Worm (Caenorhabditis elegans): Measurements from ENCODE around the gene ZK697.1.

ce11 chrV:1710909-1711308 is 41.7 kb upstream of the ZK697.1 start, which contains the start of gene srw-100:
- TF ChIP-seq atf-7 (tag; optimal IDR thresholded peaks at IDR 0.05) (no peak), somi-1 (GFP tag; optimal IDR thresholded peaks at IDR 0.05) (no peak), attf-3 (GFP tag; conservative IDR thresholded peaks at IDR 0.05) (no peak), cebp-1 (GFP tag; IDR thresholded peaks at IDR 0.05) (no peak), cebp-1 (tag; optimal IDR thresholded peaks at IDR 0.05) (no peak), nhr-90 (tag; optimal IDR thresholded peaks at IDR 0.05) (no peak), mel-28 (tag; optimal IDR thresholded peaks at IDR 0.05; ENCODE audit: borderline replicate concordance) (no peak), unc-62 (GFP tag; optimal IDR thresholded peaks at IDR 0.05) (no peak), nfya-1 (tag; optimal IDR thresholded peaks at IDR 0.05; ENCODE audit: borderline replicate concordance, insufficient read depth) (no peak), ztf-26 (tag; optimal IDR thresholded peaks at IDR 0.05) (no peak)
